Worm (Caenorhabditis elegans) whole organism, young adult: Measurements from ENCODE around the gene ZC513.14.

Experiments used
- B0019.2 ChIP-seq: fragments of 200-800 bp; sonication (Bioruptor generic); conservative IDR thresholded peaks from 2 replicates; pipeline ENCODE4 v1.3.6; 2022; ENCODE audit warnings: missing genetic modification reagents, missing genetic modification characterization, missing compliant biosample characterization
- B0336.3 ChIP-seq: fragments of 200-800 bp; sonication (Bioruptor generic); IDR thresholded peaks from 2 replicates; pipeline ENCODE4 v1.3.6; 2022; ENCODE audit warnings: missing genetic modification characterization, missing compliant biosample characterization
- D2030.7 ChIP-seq: fragments of 200-800 bp; sonication (Bioruptor generic); IDR thresholded peaks from 2 replicates; pipeline ENCODE4 v1.3.6; 2022; ENCODE audit warnings: missing genetic modification reagents, missing genetic modification characterization, missing compliant biosample characterization
- F23B12.7 ChIP-seq: sonication (generic microtip); optimal IDR thresholded peaks from 2 replicates; lab custom pipeline; 2017; ENCODE audit warnings: missing genetic modification characterization, mild to moderate bottlenecking, missing compliant biosample characterization, antibody characterized with exemption, moderate library complexity; ENCODE audit not compliant: insufficient read depth
- F33H1.4 ChIP-seq: fragments of 200-800 bp; sonication (Bioruptor generic); IDR thresholded peaks from 2 replicates; pipeline ENCODE4 v1.3.6; 2022; ENCODE audit warnings: missing genetic modification reagents, missing genetic modification characterization, missing compliant biosample characterization
- F39B2.1 ChIP-seq: fragments of 200-800 bp; sonication (Bioruptor generic); IDR thresholded peaks from 2 replicates; pipeline ENCODE4 v1.3.6; 2022; ENCODE audit warnings: missing genetic modification reagents, missing genetic modification characterization, missing compliant biosample characterization
- F52B5.7 ChIP-seq: sonication (generic microtip); optimal IDR thresholded peaks from 2 replicates; lab custom pipeline; 2016; ENCODE audit warnings: mild to moderate bottlenecking, missing genetic modification characterization, missing compliant biosample characterization
- Y53F4B.3 ChIP-seq: fragments of 200-800 bp; sonication (Bioruptor generic); IDR thresholded peaks from 2 replicates; pipeline ENCODE4 v1.3.6; 2022; ENCODE audit warnings: missing genetic modification reagents, missing genetic modification characterization, missing compliant biosample characterization
- Y53G8AR.9 ChIP-seq: fragments of 200-800 bp; sonication (Bioruptor generic); conservative IDR thresholded peaks from 2 replicates; pipeline ENCODE4 v1.3.6; 2022; ENCODE audit warnings: missing genetic modification reagents, missing genetic modification characterization, missing compliant biosample characterization
- Y79H2A.3 ChIP-seq: fragments of 200-800 bp; sonication (Bioruptor generic); conservative IDR thresholded peaks from 2 replicates; pipeline ENCODE4 v1.3.6; 2022; ENCODE audit warnings: missing genetic modification reagents, missing genetic modification characterization, missing compliant biosample characterization
- Y95B8A.8 ChIP-seq: fragments of 200-800 bp; sonication (Bioruptor generic); IDR thresholded peaks from 2 replicates; pipeline ENCODE4 v1.3.6; 2022; ENCODE audit warnings: missing genetic modification reagents, missing genetic modification characterization, missing compliant biosample characterization
- akir-1 ChIP-seq: fragments of 200-800 bp; sonication (Bioruptor generic); optimal IDR thresholded peaks from 2 replicates; lab custom pipeline; 2018; ENCODE audit warnings: mild to moderate bottlenecking, missing genetic modification characterization, moderate library complexity, missing compliant biosample characterization
- bed-1 ChIP-seq: fragments of 200-800 bp; sonication (Bioruptor generic); IDR thresholded peaks from 2 replicates; pipeline ENCODE4 v1.3.6; 2022; ENCODE audit warnings: missing genetic modification reagents, missing genetic modification characterization, missing compliant biosample characterization
- cebp-1 ChIP-seq, 2 experiments: fragments of 200-800 bp in 1 of 2; sonication (Bioruptor generic) in 1 of 2; sonication (generic microtip) in 1 of 2; IDR thresholded peaks in 1 of 2; optimal IDR thresholded peaks in 1 of 2; 2 replicates each; pipeline versions ENCODE4 v1.3.6 to Lab custom; 2017 to 2022; ENCODE audit warnings: missing compliant biosample characterization in 2 of 2, missing genetic modification characterization in 2 of 2, mild to moderate bottlenecking in 1 of 2, missing genetic modification reagents in 1 of 2, moderate library complexity in 1 of 2
- ceh-100 ChIP-seq: fragments of 200-800 bp; sonication (Bioruptor generic); IDR thresholded peaks from 2 replicates; pipeline ENCODE4 v1.3.6; 2022; ENCODE audit warnings: missing genetic modification reagents, missing genetic modification characterization, missing compliant biosample characterization
- ceh-40 ChIP-seq: fragments of 200-800 bp; sonication (Bioruptor generic); IDR thresholded peaks from 2 replicates; pipeline ENCODE4 v1.3.6; 2022; ENCODE audit warnings: missing genetic modification characterization, missing compliant biosample characterization
- ceh-79 ChIP-seq: sonication (generic microtip); optimal IDR thresholded peaks from 2 replicates; lab custom pipeline; 2017; ENCODE audit warnings: mild to moderate bottlenecking, missing genetic modification characterization, missing compliant biosample characterization
- chd-7 ChIP-seq: sonication (generic microtip); optimal IDR thresholded peaks from 2 replicates; lab custom pipeline; 2016; ENCODE audit warnings: mild to moderate bottlenecking, missing genetic modification characterization, moderate library complexity, missing compliant biosample characterization
- efl-1 ChIP-seq: fragments of 150-350 bp; optimal IDR thresholded peaks from 2 replicates; lab custom pipeline; 2014; ENCODE audit warnings: missing biosample characterization, missing genetic modification reagents, missing genetic modification characterization
- egl-18 ChIP-seq: fragments of 200-800 bp; sonication (Bioruptor generic); IDR thresholded peaks from 2 replicates; pipeline ENCODE4 v1.3.6; 2022; ENCODE audit warnings: missing genetic modification reagents, missing genetic modification characterization, missing compliant biosample characterization
- ets-4 ChIP-seq: fragments of 200-800 bp; sonication (Bioruptor generic); optimal IDR thresholded peaks from 2 replicates; lab custom pipeline; 2018; ENCODE audit warnings: mild to moderate bottlenecking, missing genetic modification characterization, missing compliant biosample characterization
- hlh-26 ChIP-seq: fragments of 200-800 bp; sonication (Bioruptor generic); conservative IDR thresholded peaks from 2 replicates; pipeline ENCODE4 v1.3.6; 2022; ENCODE audit warnings: missing genetic modification reagents, missing genetic modification characterization, missing compliant biosample characterization
- hrde-1 ChIP-seq: sonication (generic microtip); optimal IDR thresholded peaks from 2 replicates; lab custom pipeline; 2016; ENCODE audit warnings: missing genetic modification characterization, mild to moderate bottlenecking, missing compliant biosample characterization, moderate library complexity, missing genotype, missing genetic modification reagents, borderline replicate concordance
- hsf-1 ChIP-seq: fragments of 200-800 bp; sonication (Bioruptor generic); IDR thresholded peaks from 2 replicates; pipeline ENCODE4 v1.3.6; 2022; ENCODE audit warnings: missing genetic modification reagents, missing genetic modification characterization, missing compliant biosample characterization
- lsl-1 ChIP-seq: fragments of 200-800 bp; sonication (Bioruptor generic); optimal IDR thresholded peaks from 2 replicates; lab custom pipeline; 2018; ENCODE audit warnings: mild to moderate bottlenecking, missing genetic modification characterization, moderate library complexity, missing compliant biosample characterization
- madf-10 ChIP-seq: sonication (generic microtip); optimal IDR thresholded peaks from 2 replicates; lab custom pipeline; 2016; ENCODE audit warnings: mild to moderate bottlenecking, missing genetic modification characterization, missing compliant biosample characterization
- madf-3 ChIP-seq: fragments of 200-800 bp; sonication (Bioruptor generic); IDR thresholded peaks from 2 replicates; pipeline ENCODE4 v1.3.6; 2022; ENCODE audit warnings: missing genetic modification reagents, missing genetic modification characterization, missing compliant biosample characterization
- madf-6 ChIP-seq: fragments of 200-800 bp; sonication (Bioruptor generic); IDR thresholded peaks from 2 replicates; pipeline ENCODE4 v1.3.6; 2022; ENCODE audit warnings: missing genetic modification reagents, missing genetic modification characterization, missing compliant biosample characterization
- mcd-1 ChIP-seq: fragments of 200-800 bp; sonication (Bioruptor generic); IDR thresholded peaks from 2 replicates; pipeline ENCODE4 v1.3.6; 2022; ENCODE audit warnings: missing genetic modification reagents, missing genetic modification characterization, missing compliant biosample characterization
- mel-28 ChIP-seq: sonication (generic microtip); optimal IDR thresholded peaks from 2 replicates; lab custom pipeline; 2016; ENCODE audit warnings: borderline replicate concordance, mild to moderate bottlenecking, missing genetic modification characterization, missing compliant biosample characterization
- mxl-1 ChIP-seq: sonication (generic microtip); optimal IDR thresholded peaks from 2 replicates; lab custom pipeline; 2016; ENCODE audit warnings: missing genetic modification characterization, missing compliant biosample characterization
- nhr-27 ChIP-seq: fragments of 200-800 bp; sonication (Bioruptor generic); optimal IDR thresholded peaks from 2 replicates; lab custom pipeline; 2018; ENCODE audit warnings: mild to moderate bottlenecking, missing genetic modification characterization, moderate library complexity, missing compliant biosample characterization
- nhr-80 ChIP-seq: sonication (generic microtip); optimal IDR thresholded peaks from 2 replicates; lab custom pipeline; 2016; ENCODE audit warnings: missing genetic modification characterization, missing compliant biosample characterization
- pbrm-1 ChIP-seq: fragments of 200-800 bp; sonication (Bioruptor generic); IDR thresholded peaks from 2 replicates; pipeline ENCODE4 v1.3.6; 2022; ENCODE audit warnings: missing genetic modification reagents, missing genetic modification characterization, missing compliant biosample characterization
- rec-8 ChIP-seq, 2 experiments: sonication (generic microtip); optimal IDR thresholded peaks; 2 replicates each; lab custom pipeline; 2016; ENCODE audit warnings: mild to moderate bottlenecking in 2 of 2, missing genetic modification characterization in 2 of 2, missing genetic modification reagents in 2 of 2, missing genotype in 2 of 2, missing biosample characterization in 1 of 2, missing compliant biosample characterization in 1 of 2, moderate library complexity in 1 of 2
- snpc-1.1 ChIP-seq: sonication (generic microtip); optimal IDR thresholded peaks from 2 replicates; lab custom pipeline; 2017; ENCODE audit warnings: missing genetic modification characterization, mild to moderate bottlenecking, missing compliant biosample characterization, antibody characterized with exemption, moderate library complexity, missing genotype, missing genetic modification reagents; ENCODE audit not compliant: insufficient read depth
- snpc-1.3 ChIP-seq: sonication (generic microtip); optimal IDR thresholded peaks from 2 replicates; lab custom pipeline; 2017; ENCODE audit warnings: missing genetic modification characterization, mild to moderate bottlenecking, missing compliant biosample characterization, antibody characterized with exemption, moderate library complexity, missing genotype, missing genetic modification reagents; ENCODE audit not compliant: insufficient read depth
- somi-1 ChIP-seq: fragments of 200-800 bp; sonication (Bioruptor generic); optimal IDR thresholded peaks from 2 replicates; lab custom pipeline; 2018; ENCODE audit warnings: mild to moderate bottlenecking, missing genetic modification characterization, missing compliant biosample characterization
- zfh-2 ChIP-seq: fragments of 200-800 bp; sonication (Bioruptor generic); conservative IDR thresholded peaks from 2 replicates; pipeline ENCODE4 v1.3.6; 2022; ENCODE audit warnings: missing genetic modification reagents, missing genetic modification characterization, missing compliant biosample characterization
- ztf-22 ChIP-seq: fragments of 200-800 bp; sonication (Bioruptor generic); optimal IDR thresholded peaks from 2 replicates; lab custom pipeline; 2018; ENCODE audit warnings: mild to moderate bottlenecking, missing genetic modification characterization, moderate library complexity, missing compliant biosample characterization
- ztf-26 ChIP-seq: sonication (generic microtip); optimal IDR thresholded peaks from 2 replicates; lab custom pipeline; 2017; ENCODE audit warnings: missing genetic modification characterization, missing compliant biosample characterization
- ztf-28 ChIP-seq: fragments of 200-800 bp; sonication (Bioruptor generic); IDR thresholded peaks from 2 replicates; pipeline ENCODE4 v1.3.6; 2022; ENCODE audit warnings: missing genetic modification reagents, missing genetic modification characterization, missing compliant biosample characterization

Gene ZC513.14

DNA sequence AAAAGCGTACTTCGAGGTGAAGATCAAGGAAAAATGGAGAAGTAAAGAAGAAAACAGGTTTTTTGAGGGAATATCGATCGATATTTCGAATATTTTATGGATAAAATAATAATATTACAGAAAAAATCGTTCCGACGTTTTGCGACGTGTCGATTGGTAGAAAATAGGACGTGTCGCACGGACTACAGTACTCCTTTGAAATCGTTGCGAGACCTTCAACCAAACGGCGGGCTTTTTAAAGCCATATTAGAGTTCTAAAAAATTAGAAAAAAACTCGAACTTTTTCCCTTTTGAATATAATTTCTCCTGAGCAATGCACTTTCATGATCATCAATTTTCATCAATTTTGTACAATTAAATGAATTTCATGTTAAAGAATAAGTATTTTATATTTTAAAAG lies 25.7 kb downstream of the ZC513.14 start, which contains the start of gene Y97E10AR.4 (continued):
- TF ChIP-seq ztf-28 (no peak), rec-8 (tag; optimal IDR thresholded peaks at IDR 0.05; lab: Kevin White, UChicago) (no peak), Y53F4B.3 (GFP tag; lab: Robert Waterston, UW) (no peak), snpc-1.3 (peak; percentile 8), hlh-26 (GFP tag; lab: Robert Waterston, UW) (no peak), hsf-1 (GFP tag; lab: Robert Waterston, UW) (no peak; the same call in 1 of the 2 replicates), mel-28 (tag; lab: Kevin White, UChicago) (no peak), D2030.7 (GFP tag; lab: Robert Waterston, UW) (no peak), ets-4 (GFP tag; lab: Kevin White, UChicago) (no peak), zfh-2 (GFP tag; lab: Robert Waterston, UW) (no peak), nhr-27 (tag; lab: Kevin White, UChicago) (no peak), akir-1 (no peak), ztf-26 (tag; lab: Kevin White, UChicago) (no peak), F23B12.7 (tag; lab: Kevin White, UChicago) (no peak), egl-18 (GFP tag; lab: Robert Waterston, UW) (no peak), cebp-1 (GFP tag; IDR thresholded peaks at IDR 0.05; lab: Robert Waterston, UW) (no peak), cebp-1 (tag; optimal IDR thresholded peaks at IDR 0.05; lab: Kevin White, UChicago) (no peak), madf-3 (GFP tag; lab: Robert Waterston, UW) (no peak), B0336.3 (GFP tag; lab: Robert Waterston, UW) (no peak), nhr-80 (no peak), bed-1 (GFP tag; lab: Robert Waterston, UW) (no peak), snpc-1.1 (tag; lab: Kevin White, UChicago) (no peak), ceh-100 (GFP tag; lab: Robert Waterston, UW) (no peak), ceh-79 (tag; lab: Kevin White, UChicago) (no peak), pbrm-1 (GFP tag; lab: Robert Waterston, UW) (no peak), hrde-1 (tag; lab: Kevin White, UChicago) (no peak), Y53G8AR.9 (GFP tag; lab: Robert Waterston, UW) (no peak), madf-6 (GFP tag; lab: Robert Waterston, UW) (peak; percentile 39; the same call in 1 of the 2 replicates), efl-1 (GFP tag; lab: Kevin White, UChicago) (no peak), ceh-40 (no peak), mxl-1 (tag; lab: Kevin White, UChicago) (no peak), Y95B8A.8 (GFP tag; lab: Robert Waterston, UW) (no peak), somi-1 (GFP tag; lab: Kevin White, UChicago) (no peak), mcd-1 (GFP tag; lab: Robert Waterston, UW) (no peak), ztf-22 (no peak), B0019.2 (GFP tag; lab: Robert Waterston, UW) (no peak), F39B2.1 (GFP tag; lab: Robert Waterston, UW) (no peak), madf-10 (tag; lab: Kevin White, UChicago) (no peak), chd-7 (tag; lab: Kevin White, UChicago) (no peak), lsl-1 (GFP tag; lab: Kevin White, UChicago) (peak; percentile 66), F52B5.7 (tag; lab: Kevin White, UChicago) (no peak), F33H1.4 (peak; percentile 57), Y79H2A.3 (GFP tag; lab: Robert Waterston, UW) (no peak)
